Fruit fly (Drosophila melanogaster) Kc167 (cell line): Measurements from ENCODE around the gene Fmr1.

Experiments used
- Myc ChIP-seq: fragments of >200 bp; optimal IDR thresholded peaks from 2 replicates; lab custom pipeline; 2017; ENCODE audit warnings: missing external identifiers
- Sin3A ChIP-seq: fragments of >200 bp; optimal IDR thresholded peaks from 2 replicates; lab custom pipeline; 2018; ENCODE audit warnings: missing external identifiers
- h ChIP-seq: fragments of >200 bp; optimal IDR thresholded peaks from 3 replicates; lab custom pipeline; 2018; ENCODE audit warnings: missing external identifiers
- insv ChIP-seq: fragments of >200 bp; optimal IDR thresholded peaks from 3 replicates; lab custom pipeline; 2018; ENCODE audit warnings: missing external identifiers
- psq ChIP-seq: fragments of >200 bp; optimal IDR thresholded peaks from 2 replicates; lab custom pipeline; 2017; ENCODE audit warnings: missing external identifiers
- ttk ChIP-seq: sonication (Bioruptor generic); optimal IDR thresholded peaks from 2 replicates; lab custom pipeline; 2017; ENCODE audit warnings: missing external identifiers

Fmr1 gene

dm6 chr3R:10138900-10139299, 29.0 kb upstream of the Fmr1 start:
- TF ChIP-seq h (lab: Kevin White, UChicago) (no peak), Myc (lab: Kevin White, UChicago) (no peak), Sin3A (lab: Kevin White, UChicago) (no peak), psq (lab: Kevin White, UChicago) (no peak), ttk (lab: Kevin White, UChicago) (no peak), insv (lab: Kevin White, UChicago) (no peak)

dm6 chr3R:10137801-10138200, 27.9 kb upstream of the Fmr1 start:
- no peak for TF ChIP-seq ttk (lab: Kevin White, UChicago)
- no peak for TF ChIP-seq h (lab: Kevin White, UChicago)

dm6 chr3R:10135011-10135410, 25.1 kb upstream of the Fmr1 start:
- no peak for TF ChIP-seq psq (lab: Kevin White, UChicago)
- TF ChIP-seq Sin3A (lab: Kevin White, UChicago): no peak
- no peak for TF ChIP-seq Myc (lab: Kevin White, UChicago)

- TF ChIP-seq psq (lab: Kevin White, UChicago) (peak; percentile 23), Myc (lab: Kevin White, UChicago) (no peak)
Measured at dm6 chr3R:10134341-10134668, 24.4 kb upstream of the Fmr1 start.

dm6 chr3R:10133419-10134340, 23.8 kb upstream of the Fmr1 start:
- TF ChIP-seq h (lab: Kevin White, UChicago): no peak
- TF ChIP-seq psq (lab: Kevin White, UChicago): peak; percentile 69

- TF ChIP-seq h (lab: Kevin White, UChicago) (no peak), ttk (lab: Kevin White, UChicago) (no peak), psq (lab: Kevin White, UChicago) (no peak), insv (lab: Kevin White, UChicago) (no peak), Sin3A (lab: Kevin White, UChicago) (no peak), Myc (lab: Kevin White, UChicago) (no peak)
Measured at dm6 chr3R:10132906-10133416, 23.0 kb upstream of the Fmr1 start.

dm6 chr3R:10130975-10131529, 21.1 kb upstream of the Fmr1 start:
- no peak for TF ChIP-seq h (lab: Kevin White, UChicago)
- TF ChIP-seq ttk (lab: Kevin White, UChicago): no peak
- no peak for TF ChIP-seq psq (lab: Kevin White, UChicago)
- no peak for TF ChIP-seq insv (lab: Kevin White, UChicago)
- no peak for TF ChIP-seq Myc (lab: Kevin White, UChicago)
- TF ChIP-seq Sin3A (lab: Kevin White, UChicago): no peak

dm6 chr3R:10130091-10130490, 20.2 kb upstream of the Fmr1 start:
- no peak for TF ChIP-seq insv (lab: Kevin White, UChicago)
- TF ChIP-seq Sin3A (lab: Kevin White, UChicago): no peak
- TF ChIP-seq psq (lab: Kevin White, UChicago): no peak
- TF ChIP-seq ttk (lab: Kevin White, UChicago): no peak
- no peak for TF ChIP-seq h (lab: Kevin White, UChicago)
- no peak for TF ChIP-seq Myc (lab: Kevin White, UChicago)

- TF ChIP-seq insv (lab: Kevin White, UChicago): no peak
- no peak for TF ChIP-seq Myc (lab: Kevin White, UChicago)
- TF ChIP-seq ttk (lab: Kevin White, UChicago): no peak
- no peak for TF ChIP-seq psq (lab: Kevin White, UChicago)
- no peak for TF ChIP-seq Sin3A (lab: Kevin White, UChicago)
- no peak for TF ChIP-seq h (lab: Kevin White, UChicago)
Measured at dm6 chr3R:10125477-10125876, 15.6 kb upstream of the Fmr1 start, which contains the start of gene knk. knk (minus strand) TSS chr3R:10125664.

dm6 chr3R:10124764-10125163, 14.8 kb upstream of the Fmr1 start:
- no peak for TF ChIP-seq insv (lab: Kevin White, UChicago)

dm6 chr3R:10121266-10121904, 11.5 kb upstream of the Fmr1 start, which contains the start of the genes gammaSnap2 and ATPsynepsilonL:
gammaSnap2 (minus strand) TSS chr3R:10121400.
ATPsynepsilonL (plus strand) TSS chr3R:10121773.
- TF ChIP-seq Sin3A (lab: Kevin White, UChicago): no peak

- TF ChIP-seq ttk (lab: Kevin White, UChicago) (no peak), h (lab: Kevin White, UChicago) (no peak), insv (lab: Kevin White, UChicago) (no peak), psq (lab: Kevin White, UChicago) (no peak), Myc (lab: Kevin White, UChicago) (no peak), Sin3A (lab: Kevin White, UChicago) (no peak)
Measured at dm6 chr3R:10119592-10119991, 9.7 kb upstream of the Fmr1 start.
